Worm (Caenorhabditis elegans): ENCODE data around the gene sdz-36.

- TF ChIP-seq snpc-4 (GFP tag; optimal IDR thresholded peaks at IDR 0.05) = no peak
- no peak for TF ChIP-seq snpc-4 (tag; optimal IDR thresholded peaks at IDR 0.05)
- TF ChIP-seq hlh-12 (tag; optimal IDR thresholded peaks at IDR 0.05) = no peak
- TF ChIP-seq rec-8 (tag; optimal IDR thresholded peaks at IDR 0.05) = no peak
- TF ChIP-seq ekl-4 (GFP tag; IDR thresholded peaks at IDR 0.05) = no peak
- no peak for TF ChIP-seq tbx-9 (tag; optimal IDR thresholded peaks at IDR 0.05; ENCODE audit: borderline replicate concordance)
- no peak for TF ChIP-seq ceh-100 (GFP tag; IDR thresholded peaks at IDR 0.05)
- no peak for TF ChIP-seq cebp-2 (GFP tag; IDR thresholded peaks at IDR 0.05)
- TF ChIP-seq hlh-26 (GFP tag; conservative IDR thresholded peaks at IDR 0.05) = no peak
These were observed 18.5 kb downstream of the sdz-36 start, which contains the start of gene ant-1.3 for ce11 chrIV:9709205-9709604.

All from whole organism, young adult.